Fruit fly (Drosophila melanogaster): Measurements from ENCODE around the gene RpS14b.

Gene RpS14b

dm6 chrX:7920081-7920688 is 14.5 kb upstream of the RpS14b start, which contains the start of the genes hdm and Ykt6 (continued):
- TF ChIP-seq z (GFP tag; IDR thresholded peaks at IDR 0.05) (no peak), stwl (tag; optimal IDR thresholded peaks at IDR 0.05) (peak; percentile 42), Hmr (GFP tag; optimal IDR thresholded peaks at IDR 0.05) (no peak), CG11695 (GFP tag; IDR thresholded peaks at IDR 0.05) (peak; percentile 81), CG18764 (GFP tag; optimal IDR thresholded peaks at IDR 0.05) (peak; percentile 70), H2.0 (GFP tag; IDR thresholded peaks at IDR 0.05) (peak; percentile 83), CG17568 (GFP tag; optimal IDR thresholded peaks at IDR 0.05) (no peak), CG10979 (tag; optimal IDR thresholded peaks at IDR 0.05) (peak; percentile 66), CG14710 (tag; optimal IDR thresholded peaks at IDR 0.05) (peak; percentile 82), GATAe (GFP tag; conservative IDR thresholded peaks at IDR 0.05) (no peak), B-H2 (GFP tag; optimal IDR thresholded peaks at IDR 0.05) (peak; percentile 83), CG10462 (GFP tag; optimal IDR thresholded peaks at IDR 0.05) (peak; percentile 68), MESR4 (GFP tag; optimal IDR thresholded peaks at IDR 0.05) (peak; percentile 94), CG11560 (tag; IDR thresholded peaks at IDR 0.05) (peak; percentile 65; the same call in 2 of the 3 replicates), CG10321 (GFP tag; IDR thresholded peaks at IDR 0.05) (no peak), CG17385 (GFP tag; optimal IDR thresholded peaks at IDR 0.05) (peak; percentile 70), Hsf (GFP tag; optimal IDR thresholded peaks at IDR 0.05) (peak; percentile 77), CG1832 (GFP tag; optimal IDR thresholded peaks at IDR 0.05) (no peak), CG14965 (GFP tag; optimal IDR thresholded peaks at IDR 0.05; ENCODE audit: borderline replicate concordance) (peak; percentile 39), klu (GFP tag; IDR thresholded peaks at IDR 0.05) (no peak), bsh (GFP tag; optimal IDR thresholded peaks at IDR 0.05) (peak in 1 of 2 experiments; percentile 78), Fer2 (tag; optimal IDR thresholded peaks at IDR 0.05) (peak; percentile 39), Atf3 (GFP tag; optimal IDR thresholded peaks at IDR 0.05) (peak; percentile 69), Six4 (GFP tag; optimal IDR thresholded peaks at IDR 0.05) (peak; percentile 68), CrebB (tag; optimal IDR thresholded peaks at IDR 0.05) (peak; percentile 59), CG5180 (GFP tag; optimal IDR thresholded peaks at IDR 0.05) (peak; percentile 21), slou (GFP tag; optimal IDR thresholded peaks at IDR 0.05) (peak; percentile 64), peb (GFP tag; IDR thresholded peaks at IDR 0.05) (peak; percentile 73), grn (GFP tag; optimal IDR thresholded peaks at IDR 0.05) (no peak), Fer3 (tag; optimal IDR thresholded peaks at IDR 0.05) (no peak), CG4282 (GFP tag; optimal IDR thresholded peaks at IDR 0.05) (peak; percentile 70), CG12219 (GFP tag; optimal IDR thresholded peaks at IDR 0.05) (peak; percentile 53), CG31224 (GFP tag; IDR thresholded peaks at IDR 0.05) (peak; percentile 66), CG7556 (GFP tag; optimal IDR thresholded peaks at IDR 0.05) (peak; percentile 52), CG17829 (tag; optimal IDR thresholded peaks at IDR 0.05) (peak; percentile 78), knrl (GFP tag; IDR thresholded peaks at IDR 0.05; ENCODE audit: partially characterized antibody) (peak; percentile 94), CG4820 (GFP tag; optimal IDR thresholded peaks at IDR 0.05) (peak; percentile 76), CG11504 (tag; optimal IDR thresholded peaks at IDR 0.05) (no peak), CG2116 (GFP tag; optimal IDR thresholded peaks at IDR 0.05) (peak; percentile 88), pan (optimal IDR thresholded peaks at IDR 0.05) (no peak), pan (GFP tag; optimal IDR thresholded peaks at IDR 0.05 in 1 of 2, IDR thresholded peaks at IDR 0.05 in 1 of 2) (peak in 1 of 2 experiments; percentile 81), row (GFP tag; IDR thresholded peaks at IDR 0.05) (peak; percentile 85), sna (GFP tag; IDR thresholded peaks at IDR 0.05; ENCODE audit: partially characterized antibody) (peak; percentile 97), Deaf1 (tag; optimal IDR thresholded peaks at IDR 0.05) (peak; percentile 60), bowl (GFP tag; IDR thresholded peaks at IDR 0.05) (peak; percentile 63; the same call in 1 of the 2 replicates), stc (GFP tag; IDR thresholded peaks at IDR 0.05) (peak; percentile 78), Hr51 (GFP tag; optimal IDR thresholded peaks at IDR 0.05) (peak in 1 of 2 experiments; percentile 72), HLH4C (GFP tag; IDR thresholded peaks at IDR 0.05; ENCODE audit: partially characterized antibody) (peak; percentile 95), Dfd (GFP tag; optimal IDR thresholded peaks at IDR 0.05) (no peak)
